Fruit fly (Drosophila melanogaster): ENCODE results near the gene Psa.

DNA sequence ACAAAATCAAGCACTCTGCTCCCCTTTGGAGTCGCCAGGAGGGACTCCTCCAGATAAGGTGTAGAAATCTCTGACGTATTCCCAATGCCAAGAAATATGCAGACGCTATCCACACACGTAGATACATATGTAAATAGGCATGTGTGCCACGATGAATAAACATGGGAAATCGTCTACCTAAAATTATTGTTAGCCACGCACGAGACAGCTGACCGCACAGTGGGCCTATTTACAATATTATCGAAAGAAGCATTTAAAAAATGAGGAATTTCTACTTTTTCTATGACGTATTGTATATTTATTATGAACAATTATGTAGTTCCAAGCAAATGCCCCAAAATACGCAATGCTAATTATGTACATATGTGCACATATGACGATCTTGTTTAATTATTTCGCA lies 46.5 kb downstream of the Psa start:
- no peak for TF ChIP-seq CG8478 (optimal IDR thresholded peaks at IDR 0.05)
- no peak for TF ChIP-seq CTCF (optimal IDR thresholded peaks at IDR 0.05)

All from S2 (cell line).